Worm (Caenorhabditis elegans) whole organism, L4 larva: Measurements from ENCODE around the gene Y62E10A.3.

Source experiments
- F49E8.2 ChIP-seq: sonication (generic microtip); optimal IDR thresholded peaks from 2 replicates; lab custom pipeline; 2016; ENCODE audit warnings: missing compliant biosample characterization, mild to moderate bottlenecking, missing genetic modification characterization, borderline replicate concordance
- Y48G9A.11 ChIP-seq: fragments of 200-800 bp; sonication (Bioruptor generic); IDR thresholded peaks from 2 replicates; pipeline ENCODE4 v1.3.6; 2022; ENCODE audit warnings: missing genetic modification reagents, missing genetic modification characterization, missing compliant biosample characterization
- ZK337.2 ChIP-seq: fragments of 200-800 bp; sonication (Bioruptor generic); IDR thresholded peaks from 2 replicates; pipeline ENCODE4 v1.3.6; 2022; ENCODE audit warnings: missing genetic modification reagents, missing genetic modification characterization, missing compliant biosample characterization
- aha-1 ChIP-seq: fragments of 150-350 bp; peaks from one replicate; lab custom pipeline; 2014; ENCODE audit warnings: missing biosample characterization, missing genetic modification characterization
- arid-1 ChIP-seq: fragments of 200-800 bp; sonication (Bioruptor generic); conservative IDR thresholded peaks from 2 replicates; pipeline ENCODE4 v1.3.6; 2022; ENCODE audit warnings: missing genetic modification reagents, missing genetic modification characterization, missing compliant biosample characterization
- ctbp-1 ChIP-seq: fragments of 200-800 bp; sonication (Bioruptor generic); IDR thresholded peaks from 2 replicates; pipeline ENCODE4 v1.3.6; 2022; ENCODE audit warnings: missing genetic modification reagents, missing genetic modification characterization, missing compliant biosample characterization
- daf-19 ChIP-seq: fragments of 200-800 bp; sonication (Bioruptor generic); conservative IDR thresholded peaks from 2 replicates; pipeline ENCODE4 v1.3.6; 2022; ENCODE audit warnings: missing genetic modification characterization, missing compliant biosample characterization
- dmd-8 ChIP-seq: fragments of 200-800 bp; sonication (Bioruptor generic); IDR thresholded peaks from 2 replicates; pipeline ENCODE4 v1.3.6; 2022; ENCODE audit warnings: missing genetic modification characterization, missing compliant biosample characterization
- dpl-1 ChIP-seq: fragments of 150-350 bp; optimal IDR thresholded peaks from 2 replicates; lab custom pipeline; 2014; ENCODE audit warnings: missing biosample characterization, missing genetic modification reagents, missing genetic modification characterization
- dve-1 ChIP-seq: sonication (generic microtip); optimal IDR thresholded peaks from 2 replicates; lab custom pipeline; 2017; ENCODE audit warnings: antibody characterized with exemption, mild to moderate bottlenecking, missing genetic modification characterization, missing compliant biosample characterization; ENCODE audit not compliant: insufficient read depth
- hlh-30 ChIP-seq: sonication (generic microtip); optimal IDR thresholded peaks from 2 replicates; lab custom pipeline; 2017; ENCODE audit warnings: antibody characterized with exemption, mild to moderate bottlenecking, missing genetic modification characterization, missing compliant biosample characterization; ENCODE audit not compliant: insufficient read depth
- lim-7 ChIP-seq: fragments of 200-800 bp; sonication (Bioruptor generic); IDR thresholded peaks from 2 replicates; pipeline ENCODE4 v1.3.6; 2022; ENCODE audit warnings: missing genetic modification characterization, missing compliant biosample characterization
- lin-38 ChIP-seq: fragments of 200-800 bp; sonication (Bioruptor generic); IDR thresholded peaks from 2 replicates; pipeline ENCODE4 v1.3.6; 2022; ENCODE audit warnings: missing genetic modification reagents, missing genetic modification characterization, missing compliant biosample characterization
- lsy-2 ChIP-seq, 2 experiments: fragments of 150-350 bp in 1 of 2; sonication (generic microtip) in 1 of 2; optimal IDR thresholded peaks; 2 replicates each; lab custom pipeline; 2014 to 2017; ENCODE audit warnings: missing biosample characterization in 2 of 2, missing genetic modification characterization in 2 of 2
- mdt-29 ChIP-seq: fragments of 200-800 bp; sonication (Bioruptor generic); IDR thresholded peaks from 2 replicates; pipeline ENCODE4 v1.3.6; 2022; ENCODE audit warnings: missing genetic modification reagents, missing genetic modification characterization, missing compliant biosample characterization
- mep-1 ChIP-seq: fragments of 150-350 bp; sonication (generic microtip); optimal IDR thresholded peaks from 3 replicates; lab custom pipeline; 2014; ENCODE audit warnings: missing biosample characterization, missing genetic modification characterization
- mes-2 ChIP-seq: sonication (generic microtip); optimal IDR thresholded peaks from 2 replicates; lab custom pipeline; 2016; ENCODE audit warnings: missing genotype, mild to moderate bottlenecking, missing genetic modification characterization, missing compliant biosample characterization; ENCODE audit not compliant: poor library complexity, severe bottlenecking
- nhr-10 ChIP-seq: fragments of 150-350 bp; optimal IDR thresholded peaks from 2 replicates; lab custom pipeline; 2014; ENCODE audit warnings: missing biosample characterization, missing genetic modification characterization
- nhr-102 ChIP-seq: sonication (generic microtip); optimal IDR thresholded peaks from 2 replicates; lab custom pipeline; 2016; ENCODE audit warnings: mild to moderate bottlenecking, missing genetic modification characterization, moderate library complexity, missing compliant biosample characterization
- nhr-28 ChIP-seq: fragments of 150-350 bp; optimal IDR thresholded peaks from 2 replicates; lab custom pipeline; 2014; ENCODE audit warnings: missing biosample characterization, missing genetic modification characterization
- nhr-41 ChIP-seq: fragments of 200-800 bp; sonication (Bioruptor generic); IDR thresholded peaks from 2 replicates; pipeline ENCODE4 v1.3.6; 2022; ENCODE audit warnings: missing genetic modification reagents, missing genetic modification characterization, missing compliant biosample characterization
- nhr-48 ChIP-seq: sonication (generic microtip); optimal IDR thresholded peaks from 2 replicates; lab custom pipeline; 2016; ENCODE audit warnings: mild to moderate bottlenecking, missing genetic modification characterization, missing compliant biosample characterization
- nhr-76 ChIP-seq: fragments of 150-350 bp; optimal IDR thresholded peaks from 2 replicates; lab custom pipeline; 2014; ENCODE audit warnings: missing biosample characterization, missing genetic modification characterization
- nhr-77 ChIP-seq: fragments of 150-350 bp; optimal IDR thresholded peaks from 2 replicates; lab custom pipeline; 2014; ENCODE audit warnings: missing biosample characterization, missing genetic modification characterization
- set-16 ChIP-seq: fragments of 200-800 bp; sonication (Bioruptor generic); IDR thresholded peaks from 2 replicates; pipeline ENCODE4 v1.3.6; 2022; ENCODE audit warnings: missing genetic modification reagents, missing genetic modification characterization, missing compliant biosample characterization
- skn-1 ChIP-seq: fragments of 150-350 bp; optimal IDR thresholded peaks from 2 replicates; lab custom pipeline; 2014; ENCODE audit warnings: missing biosample characterization, missing genetic modification characterization
- snpc-1.2 ChIP-seq: fragments of 200-800 bp; sonication (Bioruptor generic); IDR thresholded peaks from 2 replicates; pipeline ENCODE4 v1.3.6; 2022; ENCODE audit warnings: missing genetic modification reagents, missing genetic modification characterization, missing compliant biosample characterization
- spr-3 ChIP-seq: fragments of 200-800 bp; sonication (Bioruptor generic); optimal IDR thresholded peaks from 2 replicates; lab custom pipeline; 2018; ENCODE audit warnings: mild to moderate bottlenecking, missing genetic modification characterization, missing compliant biosample characterization
- zfp-2 ChIP-seq: sonication (generic microtip); optimal IDR thresholded peaks from 2 replicates; lab custom pipeline; 2016; ENCODE audit warnings: mild to moderate bottlenecking, missing genetic modification characterization, missing compliant biosample characterization
- zip-11 ChIP-seq: fragments of 200-800 bp; sonication (Bioruptor generic); IDR thresholded peaks from 2 replicates; pipeline ENCODE4 v1.3.6; 2022; ENCODE audit warnings: missing genetic modification characterization, missing compliant biosample characterization
- zip-2 ChIP-seq: fragments of 150-350 bp; optimal IDR thresholded peaks from 2 replicates; lab custom pipeline; 2014; ENCODE audit warnings: missing biosample characterization, missing genetic modification characterization
- ztf-7 ChIP-seq: fragments of 150-350 bp; optimal IDR thresholded peaks from 2 replicates; lab custom pipeline; 2014; ENCODE audit warnings: missing biosample characterization, missing genetic modification characterization

Y62E10A.3 gene

ce11 chrIV:13370235-13370739 lies 10.2 kb upstream of the Y62E10A.3 start, which contains the start of the genes rla-2, popl-7 and Y62E10A.24:
TSS of gene rla-2 (minus strand) at chrIV:13370285.
TSS of gene popl-7 (plus strand) at chrIV:13370689.
TSS of gene Y62E10A.24 (plus strand) at chrIV:13370710.
- TF ChIP-seq dpl-1 (GFP tag; lab: Kevin White, UChicago) (peak; percentile 44), mes-2 (peak; percentile 58), mep-1 (tag; lab: Kevin White, UChicago) (peak; percentile 3), dve-1 (no peak), zip-11 (no peak), nhr-48 (tag; lab: Kevin White, UChicago) (no peak), hlh-30 (tag; lab: Kevin White, UChicago) (peak; percentile 28), nhr-77 (tag; lab: Kevin White, UChicago) (peak; percentile 16), ztf-7 (peak; percentile 40), lsy-2 (tag; optimal IDR thresholded peaks at IDR 0.05; lab: Kevin White, UChicago) (peak in 1 of 2 experiments; percentile 75), lin-38 (GFP tag; lab: Robert Waterston, UW) (peak; percentile 39; the same call in 1 of the 2 replicates)

DNA sequence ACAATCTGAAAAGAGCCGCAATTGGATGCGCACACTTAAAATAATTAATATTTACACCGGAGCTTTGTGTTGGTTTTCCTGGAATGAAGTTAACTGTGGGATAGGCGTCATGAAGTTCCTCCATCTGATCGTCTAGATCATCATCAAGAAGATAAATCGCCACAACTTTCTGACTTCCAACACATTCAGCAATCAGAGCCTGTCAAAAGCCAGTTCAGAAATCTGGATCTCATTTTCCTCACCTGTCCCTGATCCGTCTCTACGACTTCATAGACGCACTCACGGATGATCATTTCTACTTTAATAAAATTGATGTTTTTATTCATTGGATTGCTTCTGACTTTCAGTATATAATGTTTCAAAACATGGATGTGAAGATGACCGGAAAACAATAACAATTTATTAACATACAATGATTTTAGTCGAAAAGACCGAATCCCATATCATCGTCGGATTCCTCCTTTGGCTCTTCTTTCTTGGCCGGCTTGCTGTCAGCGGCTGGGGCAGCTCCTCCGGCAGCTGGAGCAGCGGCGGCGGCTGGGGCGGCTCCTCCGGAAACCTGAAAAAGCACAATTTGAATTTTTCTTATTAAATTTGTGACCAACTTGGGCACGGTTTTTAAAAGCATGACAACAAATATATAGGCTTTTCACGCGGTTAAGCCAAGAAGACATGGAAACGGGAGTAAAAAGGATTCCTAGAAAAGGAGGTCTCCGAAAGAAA lies 9.2 kb upstream of the Y62E10A.3 start, which contains the start of gene agt-1:
Gene agt-1 (minus strand): TSS at position 293 of the 723 bp plus-strand sequence.
- TF ChIP-seq zip-2 (tag; lab: Kevin White, UChicago) (no peak), nhr-102 (tag; lab: Kevin White, UChicago) (peak; percentile 4), dmd-8 (GFP tag; lab: Robert Waterston, UW) (0 out of 2 replicates have a peak, but pooled peaks have one; percentile 19), Y48G9A.11 (GFP tag; lab: Robert Waterston, UW) (0 out of 2 replicates have a peak, but pooled peaks have one; percentile 17), mdt-29 (0 out of 2 replicates have a peak, but pooled peaks have one; percentile 44), aha-1 (tag; lab: Kevin White, UChicago) (peak; percentile 28), snpc-1.2 (peak; percentile 60), arid-1 (GFP tag; lab: Robert Waterston, UW) (peak; percentile 50; the same call in 1 of the 2 replicates), set-16 (peak; percentile 95), nhr-10 (no peak), lim-7 (GFP tag; lab: Robert Waterston, UW) (no peak), nhr-41 (GFP tag; lab: Robert Waterston, UW) (no peak), ctbp-1 (GFP tag; lab: Robert Waterston, UW) (0 out of 2 replicates have a peak, but pooled peaks have one; percentile 47), F49E8.2 (peak; percentile 38)

DNA sequence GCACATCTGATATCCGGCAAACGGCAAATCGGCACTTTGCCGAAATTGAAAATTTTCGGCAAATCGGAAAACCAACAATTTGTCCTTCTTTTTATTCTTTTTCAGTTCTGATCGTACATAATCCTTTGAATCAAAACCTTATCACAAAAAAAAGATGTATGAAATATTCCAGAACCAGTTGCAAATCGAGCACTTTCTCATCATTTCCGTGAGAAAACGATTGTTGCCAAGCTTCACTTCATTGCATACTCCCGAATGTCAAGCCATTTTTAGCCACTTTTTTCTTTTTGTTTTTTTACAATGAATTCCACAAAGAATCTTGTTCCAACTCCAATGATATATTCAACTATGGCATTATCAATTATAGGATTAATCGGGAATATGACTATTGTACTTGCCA lies 4.8 kb upstream of the Y62E10A.3 start, which contains the start of gene srsx-25:
Gene srsx-25 (plus strand): TSS at position 301 of the 400 bp plus-strand sequence.
- TF ChIP-seq aha-1 (tag; lab: Kevin White, UChicago) (peak; percentile 79), mes-2 (no peak)

- TF ChIP-seq daf-19 (GFP tag; lab: Robert Waterston, UW) (no peak), ztf-7 (no peak), zfp-2 (tag; lab: Kevin White, UChicago) (no peak), ZK337.2 (GFP tag; lab: Robert Waterston, UW) (0 out of 2 replicates have a peak, but pooled peaks have one; percentile 11), dve-1 (no peak), skn-1 (tag; lab: Kevin White, UChicago) (no peak)
Measured at ce11 chrIV:13358488-13358887, 1.6 kb downstream of the Y62E10A.3 start, which contains the start of gene W02A2.8. TSS of gene W02A2.8 (minus strand) at chrIV:13358588.

DNA sequence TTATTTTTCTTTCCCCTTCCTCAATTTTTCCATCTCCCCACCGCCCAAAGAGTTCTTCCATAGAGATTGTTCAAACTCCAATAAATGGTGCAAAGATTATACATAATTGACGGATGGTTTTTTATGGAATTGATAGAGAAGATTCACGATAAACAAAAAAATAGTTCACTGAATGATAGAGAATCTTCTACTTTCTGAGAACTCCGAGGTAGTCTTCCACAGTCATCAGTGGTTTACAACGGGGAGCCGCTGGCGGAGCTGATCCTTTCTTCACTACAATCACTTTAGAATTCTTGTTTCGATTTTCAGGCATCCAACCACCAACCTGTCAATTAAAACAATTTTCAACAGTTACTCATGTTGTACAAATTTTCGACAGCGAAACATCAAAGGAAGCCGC lies 4.0 kb downstream of the Y62E10A.3 start:
- TF ChIP-seq spr-3 (GFP tag; lab: Kevin White, UChicago): no peak
- TF ChIP-seq nhr-102 (tag; lab: Kevin White, UChicago): no peak
- no peak for TF ChIP-seq nhr-28 (tag; lab: Kevin White, UChicago)
- TF ChIP-seq nhr-76 (tag; lab: Kevin White, UChicago): no peak
- TF ChIP-seq, all 104 proteins: peak for 0
